Fruit fly (Drosophila melanogaster): Measurements from ENCODE around the gene CG42594.

Gene CG42594

dm6 chrX:4955788-4956442 lies 115.3 kb downstream of the CG42594 start:
- peak; percentile 37 for TF ChIP-seq CG17801 (GFP tag; optimal IDR thresholded peaks at IDR 0.05; ENCODE audit: partially characterized antibody)

Measured in ovary, adult (tissue).